Worm (Caenorhabditis elegans) whole organism, L3 larva: ENCODE measurements around the gene spe-36.

Experiments used
- R02D3.7 ChIP-seq: fragments of 150-350 bp; optimal IDR thresholded peaks from 2 replicates; lab custom pipeline; 2014; ENCODE audit warnings: missing biosample characterization, missing genetic modification characterization
- ZK546.5 ChIP-seq: sonication (generic microtip); optimal IDR thresholded peaks from 2 replicates; lab custom pipeline; 2017; ENCODE audit warnings: missing biosample characterization, missing genetic modification characterization
- ama-1 ChIP-seq: fragments of 150-350 bp; optimal IDR thresholded peaks from 2 replicates; lab custom pipeline; 2018
- ceh-82 ChIP-seq: fragments of 150-350 bp; optimal IDR thresholded peaks from 2 replicates; lab custom pipeline; 2014; ENCODE audit warnings: missing biosample characterization, missing genetic modification characterization
- egl-27 ChIP-seq: sonication (generic microtip); optimal IDR thresholded peaks from 4 replicates; lab custom pipeline; 2017; ENCODE audit warnings: missing biosample characterization, missing genetic modification reagents, missing genetic modification characterization
- egl-5 ChIP-seq: fragments of 150-350 bp; optimal IDR thresholded peaks from 2 replicates; lab custom pipeline; 2017; ENCODE audit warnings: missing biosample characterization, missing genetic modification reagents, missing genetic modification characterization, inconsistent platforms
- elt-1 ChIP-seq: fragments of 150-350 bp; optimal IDR thresholded peaks from 2 replicates; lab custom pipeline; 2014; ENCODE audit warnings: missing biosample characterization, missing genetic modification characterization
- elt-2 ChIP-seq: sonication (generic microtip); optimal IDR thresholded peaks from 2 replicates; lab custom pipeline; 2016; ENCODE audit warnings: missing genetic modification reagents, mild to moderate bottlenecking, missing genetic modification characterization, missing compliant biosample characterization
- elt-3 ChIP-seq, 3 experiments: fragments of 150-350 bp in 1 of 3; sonication (generic microtip) in 2 of 3; optimal IDR thresholded peaks; 2 replicates in 2 of 3; 4 replicates in 1 of 3; lab custom pipeline; 2014 to 2017; ENCODE audit warnings: missing biosample characterization in 3 of 3, missing genetic modification characterization in 3 of 3
- eor-1 ChIP-seq, 2 experiments: fragments of 150-350 bp; optimal IDR thresholded peaks; 2 replicates each; lab custom pipeline; 2014 to 2018; ENCODE audit warnings: missing biosample characterization in 2 of 2, missing genetic modification characterization in 2 of 2
- fkh-10 ChIP-seq: sonication (generic microtip); optimal IDR thresholded peaks from 2 replicates; lab custom pipeline; 2017; ENCODE audit warnings: missing biosample characterization, missing genetic modification reagents, missing genetic modification characterization
- fos-1 ChIP-seq: fragments of 150-350 bp; optimal IDR thresholded peaks from 2 replicates; lab custom pipeline; 2014; ENCODE audit warnings: missing biosample characterization, missing genetic modification characterization
- hmg-11 ChIP-seq: sonication (generic microtip); optimal IDR thresholded peaks from 2 replicates; lab custom pipeline; 2016; ENCODE audit warnings: missing genetic modification characterization, missing compliant biosample characterization
- jun-1 ChIP-seq: fragments of 150-350 bp; optimal IDR thresholded peaks from 2 replicates; lab custom pipeline; 2014; ENCODE audit warnings: missing biosample characterization, missing genetic modification reagents, missing genetic modification characterization
- lin-15B ChIP-seq: fragments of 150-350 bp; optimal IDR thresholded peaks from 2 replicates; lab custom pipeline; 2014; ENCODE audit warnings: missing biosample characterization, missing genetic modification characterization
- lin-39 ChIP-seq: fragments of 150-350 bp; optimal IDR thresholded peaks from 2 replicates; lab custom pipeline; 2018; ENCODE audit warnings: missing biosample characterization, missing genetic modification reagents, missing genetic modification characterization
- lsy-12 ChIP-seq: sonication (generic microtip); optimal IDR thresholded peaks from 2 replicates; lab custom pipeline; 2016; ENCODE audit warnings: mild to moderate bottlenecking, missing genetic modification characterization, missing compliant biosample characterization
- mml-1 ChIP-seq: fragments of 150-350 bp; sonication (generic microtip); optimal IDR thresholded peaks from 3 replicates; lab custom pipeline; 2014; ENCODE audit warnings: missing biosample characterization, missing genetic modification characterization
- nfya-1 ChIP-seq: sonication (generic microtip); optimal IDR thresholded peaks from 2 replicates; lab custom pipeline; 2017; ENCODE audit warnings: missing genetic modification characterization, mild to moderate bottlenecking, missing compliant biosample characterization, antibody characterized with exemption, moderate library complexity; ENCODE audit not compliant: insufficient read depth
- nhr-11 ChIP-seq: fragments of 150-350 bp; optimal IDR thresholded peaks from 2 replicates; lab custom pipeline; 2014; ENCODE audit warnings: missing biosample characterization, missing genetic modification characterization
- nhr-12 ChIP-seq: fragments of 150-350 bp; optimal IDR thresholded peaks from 2 replicates; lab custom pipeline; 2014; ENCODE audit warnings: missing biosample characterization, missing genetic modification characterization
- nhr-23 ChIP-seq: fragments of 150-350 bp; optimal IDR thresholded peaks from 2 replicates; lab custom pipeline; 2014; ENCODE audit warnings: missing biosample characterization, missing genetic modification reagents, missing genetic modification characterization
- nhr-25 ChIP-seq: sonication (generic microtip); optimal IDR thresholded peaks from 2 replicates; lab custom pipeline; 2017; ENCODE audit warnings: missing biosample characterization, missing genetic modification characterization
- nhr-28 ChIP-seq: fragments of 150-350 bp; optimal IDR thresholded peaks from 2 replicates; lab custom pipeline; 2014; ENCODE audit warnings: missing biosample characterization, missing genetic modification characterization
- nhr-43 ChIP-seq: sonication (generic microtip); optimal IDR thresholded peaks from 2 replicates; lab custom pipeline; 2016; ENCODE audit warnings: mild to moderate bottlenecking, missing genetic modification characterization, missing compliant biosample characterization; ENCODE audit not compliant: poor library complexity, severe bottlenecking
- pha-4 ChIP-seq: fragments of 150-350 bp; optimal IDR thresholded peaks from 2 replicates; lab custom pipeline; 2014; ENCODE audit warnings: missing biosample characterization, missing genetic modification reagents, missing genetic modification characterization
- pqm-1 ChIP-seq: fragments of 150-350 bp; optimal IDR thresholded peaks from 2 replicates; lab custom pipeline; 2017; ENCODE audit warnings: missing biosample characterization, missing genetic modification characterization, inconsistent platforms
- skn-1 ChIP-seq: fragments of 150-350 bp; optimal IDR thresholded peaks from 2 replicates; lab custom pipeline; 2014; ENCODE audit warnings: missing biosample characterization, missing genetic modification characterization
- snpc-4 ChIP-seq: fragments of 150-350 bp; optimal IDR thresholded peaks from 2 replicates; lab custom pipeline; 2014; ENCODE audit warnings: missing biosample characterization, missing genetic modification characterization
- tbx-2 ChIP-seq: sonication (generic microtip); optimal IDR thresholded peaks from 2 replicates; lab custom pipeline; 2016; ENCODE audit warnings: mild to moderate bottlenecking, missing genetic modification characterization, missing compliant biosample characterization
- ztf-11 ChIP-seq: fragments of 150-350 bp; optimal IDR thresholded peaks from 2 replicates; lab custom pipeline; 2014; ENCODE audit warnings: missing biosample characterization, missing genetic modification characterization

The spe-36 gene

DNA sequence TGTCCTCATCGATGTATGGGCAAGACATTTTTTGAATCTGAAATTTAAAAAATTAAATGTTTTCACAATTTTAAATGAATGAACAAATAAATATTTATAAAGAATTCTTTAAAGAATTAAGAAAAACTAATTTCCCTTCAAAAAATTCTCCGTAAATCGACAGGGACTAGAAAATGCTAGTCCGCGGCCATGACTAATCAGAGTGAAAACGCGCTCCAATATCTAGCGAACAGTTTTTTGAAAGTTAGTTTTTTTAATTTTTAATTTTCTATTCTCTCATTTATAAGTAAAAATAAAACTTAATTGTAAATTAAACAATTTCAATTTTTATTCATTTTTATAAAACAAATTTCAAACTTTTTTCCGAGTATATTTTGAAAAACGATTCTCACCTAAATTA is 755 bp upstream of the spe-36 start:
- no peak for TF ChIP-seq fos-1 (tag; lab: Kevin White, UChicago)
- TF ChIP-seq eor-1 (tag; optimal IDR thresholded peaks at IDR 0.05; lab: Kevin White, UChicago): no peak
- no peak for TF ChIP-seq skn-1
- peak; percentile 69 for TF ChIP-seq nfya-1 (tag; lab: Kevin White, UChicago)
- no peak for TF ChIP-seq tbx-2
- no peak for TF ChIP-seq hmg-11 (tag; lab: Kevin White, UChicago)
- no peak for TF ChIP-seq ztf-11 (tag; lab: Kevin White, UChicago)
- TF ChIP-seq elt-3 (tag; optimal IDR thresholded peaks at IDR 0.05; lab: Kevin White, UChicago): no peak
- peak; percentile 18 for TF ChIP-seq ama-1 (lab: Kevin White, UChicago)
- no peak for TF ChIP-seq fkh-10 (GFP tag; lab: Kevin White, UChicago)
- TF ChIP-seq R02D3.7 (tag; lab: Kevin White, UChicago): peak; percentile 81
- no peak for TF ChIP-seq egl-5 (tag; lab: Kevin White, UChicago)
- peak; percentile 82 for TF ChIP-seq pha-4
- TF ChIP-seq nhr-43 (tag; lab: Kevin White, UChicago): peak; percentile 34
- TF ChIP-seq lin-15B: peak; percentile 67
- peak; percentile 61 for TF ChIP-seq nhr-23 (tag; lab: Kevin White, UChicago)

ce11 chrIV:11586484-11586883 is 5.6 kb downstream of the spe-36 start:
- no peak for TF ChIP-seq ztf-11 (tag; lab: Kevin White, UChicago)
- no peak for TF ChIP-seq nhr-28 (tag; lab: Kevin White, UChicago)
- no peak for TF ChIP-seq ZK546.5 (tag; lab: Kevin White, UChicago)
- no peak for TF ChIP-seq nhr-11 (tag; lab: Kevin White, UChicago)
- no peak for TF ChIP-seq mml-1 (tag; lab: Kevin White, UChicago)
- TF ChIP-seq nhr-25 (tag; lab: Kevin White, UChicago): no peak
- TF ChIP-seq lsy-12 (tag; lab: Kevin White, UChicago): no peak
- TF ChIP-seq R02D3.7 (tag; lab: Kevin White, UChicago): no peak
- TF ChIP-seq, all 47 proteins: peak for 0

DNA sequence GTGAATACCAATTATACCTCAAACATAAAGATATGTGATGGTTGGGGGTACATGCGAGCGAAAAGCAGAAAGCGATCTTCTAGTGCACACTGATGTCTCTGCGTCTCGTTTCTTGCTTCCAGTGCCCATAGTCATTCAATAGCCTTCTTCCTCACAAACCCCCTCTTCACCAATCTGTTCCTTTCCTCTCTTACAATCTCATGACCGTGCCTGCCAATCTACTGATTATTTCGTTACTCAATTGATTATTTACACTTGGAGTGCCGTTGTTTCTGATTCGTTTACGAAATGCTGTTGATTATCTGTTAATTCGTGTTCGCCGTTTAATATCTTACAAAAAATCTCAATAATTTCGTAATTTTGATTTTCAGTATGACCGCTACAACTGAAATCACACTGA is 7.2 kb downstream of the spe-36 start:
- TF ChIP-seq nhr-25 (tag; lab: Kevin White, UChicago) (no peak), elt-2 (tag; lab: Kevin White, UChicago) (peak; percentile 32)

DNA sequence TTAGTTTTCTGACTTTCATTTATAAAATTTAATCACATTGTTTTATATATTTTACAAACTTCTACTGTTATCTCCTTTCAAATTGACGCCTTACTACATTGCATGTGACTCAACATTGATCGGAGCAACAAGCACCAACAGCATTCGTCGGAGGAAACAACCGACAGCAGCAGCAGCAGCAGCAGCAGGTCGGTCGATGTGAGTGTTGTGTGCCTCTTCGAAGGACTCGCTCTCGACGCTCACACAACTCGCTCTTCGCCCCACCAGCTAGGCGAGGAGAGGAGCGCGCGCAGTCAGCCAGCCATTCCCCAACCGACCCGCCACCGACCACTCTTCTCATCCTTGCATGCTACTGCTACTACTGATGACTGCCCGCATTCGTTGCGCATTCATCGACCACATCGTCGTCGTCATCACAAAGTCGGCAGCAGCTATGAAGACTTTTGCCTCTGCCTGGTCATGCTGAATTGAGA is 8.1 kb downstream of the spe-36 start, which contains the start of gene F12F6.1:
TSS of gene F12F6.1 (plus strand) at position 51 of the 473 bp plus-strand sequence.
- TF ChIP-seq skn-1 (peak; percentile 48), elt-1 (no peak), pha-4 (peak; percentile 43), elt-2 (tag; lab: Kevin White, UChicago) (peak; percentile 36), nhr-25 (tag; lab: Kevin White, UChicago) (no peak), nfya-1 (tag; lab: Kevin White, UChicago) (peak; percentile 41)

DNA sequence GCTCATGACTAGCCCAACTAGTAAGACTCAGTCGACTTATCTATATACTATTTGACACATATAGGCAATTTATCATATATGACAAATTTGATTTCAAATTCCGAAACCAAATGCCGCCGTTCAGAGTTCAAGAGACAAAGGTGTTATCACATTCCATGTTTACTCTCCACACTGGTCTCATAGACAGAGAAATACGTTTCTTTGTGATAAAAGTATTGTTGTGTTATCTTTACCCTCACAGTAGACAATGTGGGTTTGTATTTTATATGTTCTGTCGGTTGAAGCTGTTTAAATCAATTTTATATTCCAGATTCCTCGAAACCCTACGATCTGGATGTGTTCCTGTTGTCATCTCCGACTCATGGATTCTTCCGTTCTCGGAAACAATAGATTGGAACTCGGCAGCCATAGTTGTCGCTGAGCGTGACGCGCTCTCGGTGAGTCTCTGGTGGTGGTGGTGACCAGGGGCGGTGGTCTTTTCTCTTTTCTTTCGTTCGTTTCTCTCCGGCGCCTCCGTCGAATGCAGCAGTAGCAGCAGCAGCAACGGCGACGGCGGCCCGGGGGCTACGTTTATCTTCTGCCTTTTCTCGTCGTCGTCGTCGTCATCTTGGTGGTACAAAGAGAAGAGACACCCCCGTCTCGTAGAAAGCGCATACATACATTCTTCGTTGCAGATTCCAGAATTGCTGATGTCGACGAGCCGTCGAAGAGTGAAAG is 9.5 kb downstream of the spe-36 start:
- TF ChIP-seq skn-1 (no peak), elt-2 (tag; lab: Kevin White, UChicago) (peak; percentile 69), jun-1 (no peak), egl-27 (no peak), pha-4 (peak; percentile 19), nhr-12 (no peak), pqm-1 (tag; lab: Kevin White, UChicago) (peak; percentile 77), nhr-28 (tag; lab: Kevin White, UChicago) (no peak), lsy-12 (tag; lab: Kevin White, UChicago) (no peak), tbx-2 (no peak), nhr-25 (tag; lab: Kevin White, UChicago) (no peak), eor-1 (tag; optimal IDR thresholded peaks at IDR 0.05; lab: Kevin White, UChicago) (no peak)
- TF ChIP-seq, all 47 proteins: peak for 3

DNA sequence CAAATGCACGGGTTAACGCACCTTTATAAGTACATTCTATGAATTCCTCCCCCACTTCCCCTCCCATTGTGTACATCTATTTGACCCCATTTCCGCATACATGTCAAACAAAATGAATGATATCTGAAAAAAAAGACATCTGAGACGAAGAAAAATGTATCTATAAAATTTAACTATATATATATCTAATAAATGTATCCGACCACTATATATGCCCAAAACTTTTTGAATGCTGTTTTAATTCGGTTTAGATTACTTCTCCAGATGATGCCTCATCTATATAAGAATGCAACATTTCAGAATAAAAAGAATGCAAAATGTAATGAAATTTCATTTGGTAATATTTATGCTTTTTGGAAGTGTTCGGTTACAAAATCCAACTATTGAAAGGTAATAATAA is 13.6 kb downstream of the spe-36 start, which contains the start of gene rib-1:
TSS of gene rib-1 (plus strand) at position 301 of the 400 bp plus-strand sequence.
- no peak for TF ChIP-seq lin-39 (tag; lab: Kevin White, UChicago)
- TF ChIP-seq egl-5 (tag; lab: Kevin White, UChicago): no peak
- no peak for TF ChIP-seq ceh-82 (tag; lab: Kevin White, UChicago)
- no peak for TF ChIP-seq fkh-10 (GFP tag; lab: Kevin White, UChicago)
- no peak for TF ChIP-seq snpc-4 (tag; lab: Kevin White, UChicago)
- TF ChIP-seq elt-2 (tag; lab: Kevin White, UChicago): no peak
